Fruit fly (Drosophila melanogaster): ENCODE results near the gene bru3.

Gene bru3

dm6 chr3L:13488129-13488876 lies 314.9 kb downstream of the bru3 start (continued):
- TF ChIP-seq slbo (GFP tag; IDR thresholded peaks at IDR 0.05) (peak; percentile 39; the same call in 1 of the 2 replicates), chm (GFP tag; IDR thresholded peaks at IDR 0.05) (0 out of 2 replicates have a peak, but pooled peaks have one; percentile 17), slp2 (GFP tag; optimal IDR thresholded peaks at IDR 0.05) (no peak), CG1603 (tag; optimal IDR thresholded peaks at IDR 0.05) (no peak), CG15269 (tag; optimal IDR thresholded peaks at IDR 0.05) (peak; percentile 3), CG3163 (GFP tag; optimal IDR thresholded peaks at IDR 0.05) (no peak), repo (GFP tag; optimal IDR thresholded peaks at IDR 0.05) (no peak), Xbp1 (GFP tag; optimal IDR thresholded peaks at IDR 0.05) (peak; percentile 2), CG11504 (tag; optimal IDR thresholded peaks at IDR 0.05) (peak; percentile 44), CG18262 (tag; optimal IDR thresholded peaks at IDR 0.05) (peak; percentile 13), Sox102F (GFP tag; optimal IDR thresholded peaks at IDR 0.05) (no peak), sd (tag; optimal IDR thresholded peaks at IDR 0.05) (peak; percentile 97), Dp (GFP tag; optimal IDR thresholded peaks at IDR 0.05) (no peak), Med (GFP tag) (peak; percentile 64), B-H1 (GFP tag; IDR thresholded peaks at IDR 0.05) (no peak), NC2β (GFP tag; optimal IDR thresholded peaks at IDR 0.05) (no peak), Gsc (GFP tag; IDR thresholded peaks at IDR 0.05) (no peak), CG17328 (GFP tag; IDR thresholded peaks at IDR 0.05) (no peak), CG4730 (GFP tag; IDR thresholded peaks at IDR 0.05) (no peak), CG8944 (GFP tag; optimal IDR thresholded peaks at IDR 0.05) (no peak), bigmax (GFP tag; optimal IDR thresholded peaks at IDR 0.05) (no peak), Eip74EF (GFP tag; optimal IDR thresholded peaks at IDR 0.05) (no peak), Ada2b (GFP tag; IDR thresholded peaks at IDR 0.05) (no peak), ken (GFP tag; IDR thresholded peaks at IDR 0.05) (0 out of 3 replicates have a peak, but pooled peaks have one; percentile 39), amos (GFP tag; IDR thresholded peaks at IDR 0.05; ENCODE audit: partially characterized antibody) (no peak), Sin3A (optimal IDR thresholded peaks at IDR 0.05) (no peak), gt (GFP tag; IDR thresholded peaks at IDR 0.05) (no peak), Dll (GFP tag; IDR thresholded peaks at IDR 0.05; ENCODE audit: partially characterized antibody) (no peak), CG7987 (GFP tag; optimal IDR thresholded peaks at IDR 0.05) (no peak), NC2α (GFP tag; optimal IDR thresholded peaks at IDR 0.05) (no peak), kni (GFP tag; optimal IDR thresholded peaks at IDR 0.05) (no peak), cad (GFP tag; optimal IDR thresholded peaks at IDR 0.05) (no peak), Ptx1 (GFP tag; IDR thresholded peaks at IDR 0.05) (no peak), ATbp (GFP tag; optimal IDR thresholded peaks at IDR 0.05) (no peak), CG17568 (GFP tag; optimal IDR thresholded peaks at IDR 0.05) (no peak), HmgZ (tag; optimal IDR thresholded peaks at IDR 0.05) (no peak), HLH3B (GFP tag; IDR thresholded peaks at IDR 0.05) (peak; percentile 5; the same call in 1 of the 2 replicates), CG18599 (GFP tag; optimal IDR thresholded peaks at IDR 0.05) (no peak), Rfx (GFP tag; IDR thresholded peaks at IDR 0.05) (peak; percentile 44; the same call in 1 of the 2 replicates), D19B (GFP tag; optimal IDR thresholded peaks at IDR 0.05) (no peak), CG8359 (GFP tag; optimal IDR thresholded peaks at IDR 0.05; ENCODE audit: borderline replicate concordance) (no peak), ap (GFP tag; IDR thresholded peaks at IDR 0.05) (no peak), danr (GFP tag; IDR thresholded peaks at IDR 0.05) (no peak), Doc2 (GFP tag; IDR thresholded peaks at IDR 0.05) (no peak), CG14441 (GFP tag; IDR thresholded peaks at IDR 0.05) (peak; percentile 29; the same call in 1 of the 2 replicates), CG18619 (GFP tag; optimal IDR thresholded peaks at IDR 0.05) (no peak), tio (GFP tag; optimal IDR thresholded peaks at IDR 0.05) (no peak), hbn (GFP tag; IDR thresholded peaks at IDR 0.05; ENCODE audit: partially characterized antibody) (no peak), CG6654 (GFP tag; optimal IDR thresholded peaks at IDR 0.05) (no peak), CG12769 (tag; optimal IDR thresholded peaks at IDR 0.05) (peak; percentile 86)

All from whole organism, embryonic.